Fruit fly (Drosophila melanogaster) whole organism, prepupa: ENCODE measurements around the gene CG3652.

ENCODE experiments used
- Blimp-1 ChIP-seq: fragments of 200-800 bp; sonication (Bioruptor generic); optimal IDR thresholded peaks from 3 replicates; lab custom pipeline; 2017; ENCODE audit warnings: missing biosample characterization, missing genetic modification characterization, mild to moderate bottlenecking, moderate library complexity, missing genetic modification reagents
- CG10631 ChIP-seq: fragments of 200-800 bp; sonication (Bioruptor generic); optimal IDR thresholded peaks from 2 replicates; lab custom pipeline; 2016; ENCODE audit warnings: missing biosample characterization, missing genetic modification characterization
- CG11902 ChIP-seq: fragments of 200-800 bp; sonication (Bioruptor generic); optimal IDR thresholded peaks from 3 replicates; lab custom pipeline; 2016; ENCODE audit warnings: missing biosample characterization, missing genetic modification characterization
- CG15336 ChIP-seq: fragments of 200-800 bp; sonication (Bioruptor generic); IDR thresholded peaks from 2 replicates; pipeline ENCODE4 v1.3.6; 2022; ENCODE audit warnings: missing biosample characterization, missing genetic modification characterization
- CG16779 ChIP-seq: fragments of 200-800 bp; sonication (Bioruptor generic); optimal IDR thresholded peaks from 3 replicates; lab custom pipeline; 2017; ENCODE audit warnings: missing biosample characterization, mild to moderate bottlenecking, missing genetic modification characterization
- CG31627 ChIP-seq: fragments of 200-800 bp; sonication (Bioruptor generic); optimal IDR thresholded peaks from 3 replicates; lab custom pipeline; 2016; ENCODE audit warnings: missing biosample characterization, missing genetic modification characterization
- CG32006 ChIP-seq: fragments of 200-800 bp; sonication (Bioruptor generic); optimal IDR thresholded peaks from 3 replicates; lab custom pipeline; 2017; ENCODE audit warnings: missing biosample characterization, mild to moderate bottlenecking, missing genetic modification characterization
- CG34406 ChIP-seq: fragments of 200-800 bp; sonication (Bioruptor generic); optimal IDR thresholded peaks from 3 replicates; lab custom pipeline; 2016; ENCODE audit warnings: missing biosample characterization, missing genetic modification characterization
- CG3919 ChIP-seq: fragments of 200-800 bp; sonication (Bioruptor generic); optimal IDR thresholded peaks from 3 replicates; lab custom pipeline; 2016; ENCODE audit warnings: missing biosample characterization, missing genetic modification characterization
- CG4318 ChIP-seq: fragments of 200-800 bp; sonication (Bioruptor generic); optimal IDR thresholded peaks from 3 replicates; lab custom pipeline; 2017; ENCODE audit warnings: missing biosample characterization, mild to moderate bottlenecking, missing genetic modification characterization
- CG6163 ChIP-seq: fragments of 200-800 bp; sonication (Bioruptor generic); IDR thresholded peaks from 3 replicates; pipeline ENCODE4 v1.3.6; 2022; ENCODE audit warnings: missing biosample characterization, missing genetic modification characterization
- CG6276 ChIP-seq: fragments of 200-800 bp; sonication (Bioruptor generic); optimal IDR thresholded peaks from 2 replicates; lab custom pipeline; 2017; ENCODE audit warnings: missing biosample characterization, mild to moderate bottlenecking, missing genetic modification characterization
- CG6792 ChIP-seq: fragments of 200-800 bp; sonication (Bioruptor generic); optimal IDR thresholded peaks from 3 replicates; lab custom pipeline; 2016; ENCODE audit warnings: missing biosample characterization, missing genetic modification characterization
- CG6808 ChIP-seq: fragments of 200-800 bp; sonication (Bioruptor generic); optimal IDR thresholded peaks from 3 replicates; lab custom pipeline; 2017; ENCODE audit warnings: missing biosample characterization, missing genetic modification characterization, mild to moderate bottlenecking, moderate library complexity, missing genetic modification reagents
- CG7368 ChIP-seq: fragments of 200-800 bp; sonication (Bioruptor generic); optimal IDR thresholded peaks from 3 replicates; lab custom pipeline; 2016; ENCODE audit warnings: missing biosample characterization, missing genetic modification characterization
- CG8119 ChIP-seq: fragments of 200-800 bp; sonication (Bioruptor generic); IDR thresholded peaks from 3 replicates; pipeline ENCODE4 v1.3.6; 2022; ENCODE audit warnings: missing biosample characterization, missing genetic modification characterization
- CG8632 ChIP-seq: fragments of 200-800 bp; sonication (Bioruptor generic); optimal IDR thresholded peaks from 3 replicates; lab custom pipeline; 2016; ENCODE audit warnings: missing biosample characterization, missing genetic modification characterization
- Eip75B ChIP-seq: fragments of 200-800 bp; sonication (Bioruptor generic); optimal IDR thresholded peaks from 3 replicates; lab custom pipeline; 2016; ENCODE audit warnings: missing biosample characterization, missing genetic modification characterization
- Eip78C ChIP-seq: fragments of 200-800 bp; sonication (Bioruptor generic); peaks from one replicate; lab custom pipeline; 2016; ENCODE audit warnings: missing biosample characterization, missing genetic modification characterization
- Ets21C ChIP-seq: fragments of 200-800 bp; sonication (Bioruptor generic); optimal IDR thresholded peaks from 3 replicates; lab custom pipeline; 2016; ENCODE audit warnings: missing biosample characterization, missing genetic modification characterization
- Gug ChIP-seq: fragments of 200-800 bp; sonication (Bioruptor generic); IDR thresholded peaks from 2 replicates; pipeline ENCODE4 v1.3.6; 2022; ENCODE audit warnings: missing biosample characterization, missing genetic modification characterization
- Hr38 ChIP-seq: sonication (Bioruptor generic); optimal IDR thresholded peaks from 2 replicates; lab custom pipeline; 2016; ENCODE audit warnings: missing biosample characterization, missing genetic modification characterization
- Hr39 ChIP-seq: fragments of 200-800 bp; sonication (Bioruptor generic); optimal IDR thresholded peaks from 2 replicates; lab custom pipeline; 2016; ENCODE audit warnings: missing biosample characterization, missing genetic modification characterization
- Hr4 ChIP-seq: fragments of 200-800 bp; sonication (Bioruptor generic); optimal IDR thresholded peaks from 3 replicates; lab custom pipeline; 2016; ENCODE audit warnings: missing biosample characterization, missing genetic modification characterization
- Lpt ChIP-seq: fragments of 200-800 bp; sonication (Bioruptor generic); optimal IDR thresholded peaks from 3 replicates; lab custom pipeline; 2016; ENCODE audit warnings: missing biosample characterization, missing genetic modification characterization
- Smox ChIP-seq: fragments of 200-800 bp; sonication (Bioruptor generic); optimal IDR thresholded peaks from 3 replicates; lab custom pipeline; 2016; ENCODE audit warnings: missing biosample characterization, missing genetic modification characterization
- Sox14 ChIP-seq: fragments of 200-800 bp; sonication (Bioruptor generic); optimal IDR thresholded peaks from 3 replicates; lab custom pipeline; 2016; ENCODE audit warnings: missing biosample characterization, missing genetic modification characterization
- achi ChIP-seq: fragments of 200-800 bp; sonication (Bioruptor generic); optimal IDR thresholded peaks from 3 replicates; lab custom pipeline; 2016; ENCODE audit warnings: missing biosample characterization, missing genetic modification characterization
- acj6 ChIP-seq: fragments of 200-800 bp; sonication (Bioruptor generic); optimal IDR thresholded peaks from 3 replicates; lab custom pipeline; 2016; ENCODE audit warnings: missing biosample characterization, missing genetic modification characterization
- cyc ChIP-seq: fragments of 200-800 bp; sonication (Bioruptor generic); optimal IDR thresholded peaks from 3 replicates; lab custom pipeline; 2016; ENCODE audit warnings: missing biosample characterization, missing genetic modification characterization
- eg ChIP-seq: fragments of 200-800 bp; sonication (Bioruptor generic); IDR thresholded peaks from 3 replicates; pipeline ENCODE4 v1.3.6; 2022; ENCODE audit warnings: missing biosample characterization, missing genetic modification characterization
- esn ChIP-seq: fragments of 200-800 bp; sonication (Bioruptor generic); optimal IDR thresholded peaks from 2 replicates; lab custom pipeline; 2016; ENCODE audit warnings: missing biosample characterization, mild to moderate bottlenecking, missing genetic modification characterization, moderate library complexity
- fd85E ChIP-seq: fragments of 200-800 bp; sonication (Bioruptor generic); optimal IDR thresholded peaks from 3 replicates; lab custom pipeline; 2016; ENCODE audit warnings: missing biosample characterization, missing genetic modification characterization
- fkh ChIP-seq: fragments of 200-800 bp; sonication (Bioruptor generic); optimal IDR thresholded peaks from 3 replicates; lab custom pipeline; 2017; ENCODE audit warnings: missing biosample characterization, mild to moderate bottlenecking, missing genetic modification characterization, moderate library complexity
- lz ChIP-seq: fragments of 200-800 bp; sonication (Bioruptor generic); optimal IDR thresholded peaks from 3 replicates; lab custom pipeline; 2016; ENCODE audit warnings: missing biosample characterization, missing genetic modification characterization
- net ChIP-seq: fragments of 200-800 bp; sonication (Bioruptor generic); optimal IDR thresholded peaks from 3 replicates; lab custom pipeline; 2016; ENCODE audit warnings: missing biosample characterization, missing genetic modification characterization
- pdm3 ChIP-seq: fragments of 200-800 bp; sonication (Bioruptor generic); optimal IDR thresholded peaks from 3 replicates; lab custom pipeline; 2016; ENCODE audit warnings: missing biosample characterization, missing genetic modification characterization
- salr ChIP-seq, 2 experiments: fragments of 200-800 bp; sonication (Bioruptor generic); optimal IDR thresholded peaks; 3 replicates each; lab custom pipeline; 2016 to 2018; ENCODE audit warnings: missing biosample characterization in 2 of 2, missing genetic modification characterization in 2 of 2, mild to moderate bottlenecking in 1 of 2
- spab ChIP-seq: fragments of 200-800 bp; sonication (Bioruptor generic); optimal IDR thresholded peaks from 2 replicates; lab custom pipeline; 2017; ENCODE audit warnings: missing biosample characterization, mild to moderate bottlenecking, missing genetic modification characterization, missing genetic modification reagents
- topi ChIP-seq: fragments of 200-800 bp; sonication (Bioruptor generic); optimal IDR thresholded peaks from 3 replicates; lab custom pipeline; 2016; ENCODE audit warnings: missing biosample characterization, missing genetic modification characterization

Gene CG3652

DNA sequence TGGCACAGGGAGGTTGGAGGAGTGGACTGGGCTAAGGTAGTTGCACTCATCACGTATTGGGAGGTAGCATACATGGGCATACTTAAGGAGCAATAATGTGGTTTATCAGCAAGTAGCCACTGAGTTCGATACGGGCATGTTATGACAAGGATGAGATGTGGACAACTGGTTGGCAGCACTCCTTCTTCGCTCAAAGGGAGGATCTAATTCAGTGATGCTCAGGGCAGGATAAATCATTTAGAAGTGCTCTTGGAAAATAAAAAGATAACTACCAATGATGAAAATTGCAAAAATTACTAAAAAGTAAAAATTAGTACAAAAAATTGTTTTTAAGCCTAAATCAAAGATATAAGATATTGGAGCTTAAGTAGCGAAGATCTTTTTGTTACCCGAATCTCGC is 32.8 kb downstream of the CG3652 start (continued):
- TF ChIP-seq salr (GFP tag; optimal IDR thresholded peaks at IDR 0.05; lab: Kevin White, UChicago): peak in 1 of 2 experiments; percentile 29

DNA sequence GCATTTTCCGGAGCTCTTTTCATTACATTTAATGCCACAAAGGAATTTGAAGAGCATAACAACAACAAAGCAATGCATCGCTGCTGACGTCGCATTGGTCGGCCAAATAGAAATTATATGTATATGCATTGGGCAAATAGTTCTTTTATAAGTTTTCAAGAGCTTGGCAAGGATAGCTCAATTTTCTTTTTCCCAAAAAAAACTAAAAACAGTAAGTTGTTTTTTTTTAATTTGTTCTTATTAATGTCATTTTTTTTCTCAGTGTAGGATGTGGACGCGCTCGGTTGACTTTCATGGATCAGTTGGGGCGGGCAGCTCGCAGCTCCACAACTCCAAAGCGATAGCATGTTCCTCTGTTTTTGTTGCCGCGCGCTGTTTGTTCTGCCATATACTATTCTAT is 34.5 kb downstream of the CG3652 start:
- TF ChIP-seq lz (GFP tag; lab: Kevin White, UChicago) (no peak), Gug (GFP tag; lab: Robert Waterston, UW) (peak; percentile 64), CG16779 (peak; percentile 24), net (GFP tag; lab: Kevin White, UChicago) (no peak), Hr4 (GFP tag; lab: Kevin White, UChicago) (peak; percentile 32), fkh (no peak), pdm3 (GFP tag; lab: Kevin White, UChicago) (peak; percentile 13), CG6163 (GFP tag; lab: Robert Waterston, UW) (peak; percentile 65; the same call in 2 of the 3 replicates), Smox (GFP tag; lab: Kevin White, UChicago) (no peak), CG8119 (peak; percentile 76), eg (GFP tag; lab: Robert Waterston, UW) (peak; percentile 74), CG31627 (GFP tag; lab: Kevin White, UChicago) (no peak), achi (GFP tag; lab: Kevin White, UChicago) (peak; percentile 29), topi (GFP tag; lab: Kevin White, UChicago) (no peak), Sox14 (GFP tag; lab: Kevin White, UChicago) (peak; percentile 22), CG3919 (GFP tag; lab: Kevin White, UChicago) (peak; percentile 18), CG32006 (GFP tag; lab: Kevin White, UChicago) (peak; percentile 58), CG15336 (GFP tag; lab: Robert Waterston, UW) (peak; percentile 78), Hr38 (no peak), CG10631 (no peak), CG6792 (GFP tag; lab: Kevin White, UChicago) (no peak), CG6808 (GFP tag; lab: Kevin White, UChicago) (no peak), Lpt (GFP tag; lab: Kevin White, UChicago) (peak; percentile 18), esn (GFP tag; lab: Kevin White, UChicago) (no peak), acj6 (GFP tag; lab: Kevin White, UChicago) (peak; percentile 2), CG4318 (GFP tag; lab: Kevin White, UChicago) (no peak), Eip75B (GFP tag; lab: Kevin White, UChicago) (peak; percentile 29), CG34406 (GFP tag; lab: Kevin White, UChicago) (no peak), Eip78C (GFP tag; lab: Kevin White, UChicago) (peak; percentile 77), CG6276 (GFP tag; lab: Kevin White, UChicago) (peak; percentile 51), cyc (GFP tag; lab: Kevin White, UChicago) (no peak), fd85E (GFP tag; lab: Kevin White, UChicago) (no peak), CG7368 (GFP tag; lab: Kevin White, UChicago) (no peak)

DNA sequence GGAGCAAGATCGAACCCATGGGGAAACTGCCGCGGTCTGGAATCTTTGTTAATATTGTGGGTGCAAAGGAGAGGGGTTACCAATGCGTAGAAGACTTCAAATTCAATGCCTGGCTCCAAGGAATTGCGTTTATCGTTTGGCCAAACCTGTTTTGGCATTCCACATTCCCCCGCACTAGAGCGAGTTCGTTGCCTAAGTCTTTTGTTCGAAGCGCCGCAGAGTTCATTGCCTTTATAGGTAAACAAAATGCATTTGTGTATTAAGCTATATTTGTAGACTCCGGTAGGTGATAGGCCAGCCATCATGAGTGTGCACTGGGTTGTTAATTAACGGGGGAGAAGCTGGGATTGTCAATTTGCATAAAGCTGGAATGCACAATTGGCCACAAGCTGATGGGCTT is 38.6 kb downstream of the CG3652 start:
- no peak for TF ChIP-seq Hr39 (GFP tag; lab: Kevin White, UChicago)
- TF ChIP-seq CG11902 (GFP tag; lab: Kevin White, UChicago): no peak
- TF ChIP-seq Eip78C (GFP tag; lab: Kevin White, UChicago): no peak
- no peak for TF ChIP-seq CG6792 (GFP tag; lab: Kevin White, UChicago)
- TF ChIP-seq CG34406 (GFP tag; lab: Kevin White, UChicago): no peak
- no peak for TF ChIP-seq net (GFP tag; lab: Kevin White, UChicago)
- TF ChIP-seq Blimp-1 (GFP tag; lab: Kevin White, UChicago): no peak
- no peak for TF ChIP-seq esn (GFP tag; lab: Kevin White, UChicago)
- no peak for TF ChIP-seq Hr4 (GFP tag; lab: Kevin White, UChicago)
- no peak for TF ChIP-seq spab
- no peak for TF ChIP-seq CG8632 (GFP tag; lab: Kevin White, UChicago)
- TF ChIP-seq CG8119: no peak
- TF ChIP-seq CG6163 (GFP tag; lab: Robert Waterston, UW): no peak
- no peak for TF ChIP-seq CG3919 (GFP tag; lab: Kevin White, UChicago)
- TF ChIP-seq CG31627 (GFP tag; lab: Kevin White, UChicago): no peak
- no peak for TF ChIP-seq Ets21C (GFP tag; lab: Kevin White, UChicago)
